Fruit fly (Drosophila melanogaster) whole organism, embryonic: ENCODE measurements around the gene CG15725.

Source experiments
- CG10462 ChIP-seq: fragments of 200-800 bp; sonication (Bioruptor generic); optimal IDR thresholded peaks from 2 replicates; lab custom pipeline; 2016; ENCODE audit warnings: missing biosample characterization, missing genetic modification characterization
- CG10959 ChIP-seq: fragments of 200-800 bp; sonication (Bioruptor generic); IDR thresholded peaks from 2 replicates; pipeline ENCODE4 v1.3.6; 2022; ENCODE audit warnings: missing biosample characterization, missing genetic modification characterization
- CG11695 ChIP-seq: fragments of 200-800 bp; sonication (Bioruptor generic); IDR thresholded peaks from 3 replicates; pipeline ENCODE4 v1.3.6; 2022; ENCODE audit warnings: missing biosample characterization, missing genetic modification characterization
- CG12391 ChIP-seq: fragments of 200-800 bp; sonication (Bioruptor generic); optimal IDR thresholded peaks from 3 replicates; lab custom pipeline; 2018; ENCODE audit warnings: missing biosample characterization, mild to moderate bottlenecking, missing genetic modification characterization, moderate library complexity
- CG12942 ChIP-seq: fragments of 200-800 bp; sonication (Bioruptor generic); optimal IDR thresholded peaks from 3 replicates; lab custom pipeline; 2016; ENCODE audit warnings: missing biosample characterization, missing genetic modification characterization
- CG13424 ChIP-seq: fragments of 200-800 bp; sonication (Bioruptor generic); optimal IDR thresholded peaks from 2 replicates; lab custom pipeline; 2019; ENCODE audit warnings: missing biosample characterization, mild to moderate bottlenecking, missing genetic modification characterization, moderate library complexity
- CG13775 ChIP-seq: fragments of 200-800 bp; sonication (Bioruptor generic); optimal IDR thresholded peaks from 3 replicates; lab custom pipeline; 2017; ENCODE audit warnings: missing biosample characterization, mild to moderate bottlenecking, missing genetic modification characterization
- CG13894 ChIP-seq: fragments of 200-800 bp; sonication (Bioruptor generic); optimal IDR thresholded peaks from 3 replicates; lab custom pipeline; 2018; ENCODE audit warnings: missing biosample characterization, mild to moderate bottlenecking, missing genetic modification characterization, moderate library complexity
- CG18599 ChIP-seq: fragments of 200-800 bp; sonication (Bioruptor generic); optimal IDR thresholded peaks from 3 replicates; lab custom pipeline; 2017; ENCODE audit warnings: missing biosample characterization, missing genetic modification characterization, mild to moderate bottlenecking, moderate library complexity, missing genetic modification reagents
- CG2678 ChIP-seq: fragments of 200-800 bp; sonication (Bioruptor generic); optimal IDR thresholded peaks from 3 replicates; lab custom pipeline; 2019; ENCODE audit warnings: missing biosample characterization, mild to moderate bottlenecking, missing genetic modification characterization, moderate library complexity
- CG31441 ChIP-seq: fragments of 200-800 bp; sonication (Bioruptor generic); IDR thresholded peaks from 2 replicates; pipeline ENCODE4 v1.3.6; 2022; ENCODE audit warnings: missing biosample characterization, missing genetic modification characterization
- CG3726 ChIP-seq: fragments of 200-800 bp; sonication (Bioruptor generic); IDR thresholded peaks from 3 replicates; pipeline ENCODE4, ENCODE4 v1.3.6; 2022; ENCODE audit warnings: missing biosample characterization, missing genetic modification characterization
- CG6175 ChIP-seq: fragments of 200-800 bp; sonication (Bioruptor generic); IDR thresholded peaks from 3 replicates; pipeline ENCODE4 v1.3.6; 2022; ENCODE audit warnings: missing biosample characterization, missing genetic modification characterization
- CG6254 ChIP-seq: fragments of 200-800 bp; sonication (Bioruptor generic); optimal IDR thresholded peaks from 3 replicates; lab custom pipeline; 2017; ENCODE audit warnings: mild to moderate bottlenecking, missing biosample characterization, missing genetic modification reagents, missing genetic modification characterization
- CG6689 ChIP-seq: fragments of 200-800 bp; sonication (Bioruptor generic); IDR thresholded peaks from 2 replicates; pipeline ENCODE4 v1.3.6; 2022; ENCODE audit warnings: missing biosample characterization, missing genetic modification characterization
- CG8388 ChIP-seq: fragments of 200-800 bp; sonication (Bioruptor generic); optimal IDR thresholded peaks from 2 replicates; lab custom pipeline; 2019; ENCODE audit warnings: missing biosample characterization, mild to moderate bottlenecking, missing genetic modification characterization, moderate library complexity
- CG8944 ChIP-seq: fragments of 200-800 bp; sonication (Bioruptor generic); optimal IDR thresholded peaks from 3 replicates; lab custom pipeline; 2016; ENCODE audit warnings: missing biosample characterization, missing genetic modification characterization
- CoRest ChIP-seq: fragments of 200-800 bp; sonication (Bioruptor generic); optimal IDR thresholded peaks from 3 replicates; lab custom pipeline; 2018; ENCODE audit warnings: missing biosample characterization, mild to moderate bottlenecking, missing genetic modification characterization, moderate library complexity
- Ets97D ChIP-seq: fragments of 200-800 bp; sonication (Bioruptor generic); optimal IDR thresholded peaks from 3 replicates; lab custom pipeline; 2016; ENCODE audit warnings: missing biosample characterization, missing genetic modification characterization
- Fer1 ChIP-seq: fragments of 200-800 bp; sonication (Bioruptor generic); optimal IDR thresholded peaks from 2 replicates; lab custom pipeline; 2017; ENCODE audit warnings: missing biosample characterization, mild to moderate bottlenecking, missing genetic modification characterization
- HLHmδ ChIP-seq: fragments of 200-800 bp; sonication (Bioruptor generic); optimal IDR thresholded peaks from 2 replicates; lab custom pipeline; 2018; ENCODE audit warnings: missing biosample characterization, mild to moderate bottlenecking, missing genetic modification characterization, moderate library complexity
- Hr39 ChIP-seq: fragments of >200 bp; optimal IDR thresholded peaks from 2 replicates; lab custom pipeline; 2017
- Lhr ChIP-seq: fragments of 200-800 bp; sonication (Bioruptor generic); optimal IDR thresholded peaks from 3 replicates; lab custom pipeline; 2017; ENCODE audit warnings: mild to moderate bottlenecking, missing biosample characterization, missing genetic modification reagents, missing genetic modification characterization
- Lim3 ChIP-seq: fragments of 200-800 bp; sonication (Bioruptor generic); IDR thresholded peaks from 2 replicates; pipeline ENCODE4 v1.3.6; 2022; ENCODE audit warnings: missing biosample characterization, missing genetic modification characterization
- Mes4 ChIP-seq: fragments of 200-800 bp; sonication (Bioruptor generic); optimal IDR thresholded peaks from 2 replicates; lab custom pipeline; 2016; ENCODE audit warnings: missing biosample characterization, missing genetic modification characterization
- Neu2 ChIP-seq: fragments of 200-800 bp; sonication (Bioruptor generic); optimal IDR thresholded peaks from 3 replicates; lab custom pipeline; 2016; ENCODE audit warnings: missing biosample characterization, missing genetic modification characterization, borderline replicate concordance
- Oli ChIP-seq: fragments of 200-800 bp; sonication (Bioruptor generic); optimal IDR thresholded peaks from 2 replicates; lab custom pipeline; 2018; ENCODE audit warnings: missing biosample characterization, mild to moderate bottlenecking, missing genetic modification characterization, moderate library complexity
- Pdp1 ChIP-seq, 2 experiments: fragments of 200-800 bp; sonication (Bioruptor generic); optimal IDR thresholded peaks; 3 replicates each; lab custom pipeline; 2016; ENCODE audit warnings: missing biosample characterization in 2 of 2, missing genetic modification characterization in 2 of 2, mild to moderate bottlenecking in 1 of 2, moderate library complexity in 1 of 2
- Rx ChIP-seq: fragments of 200-800 bp; sonication (Bioruptor generic); IDR thresholded peaks from 2 replicates; pipeline ENCODE4 v1.3.6; 2022; ENCODE audit warnings: missing biosample characterization, missing genetic modification characterization
- Usf ChIP-seq: fragments of 200-800 bp; sonication (Bioruptor generic); optimal IDR thresholded peaks from 2 replicates; lab custom pipeline; 2017; ENCODE audit warnings: missing genotype, missing biosample characterization, missing genetic modification characterization
- abd-A ChIP-seq: fragments of 200-800 bp; sonication (Bioruptor generic); optimal IDR thresholded peaks from 3 replicates; lab custom pipeline; 2019; ENCODE audit warnings: missing biosample characterization, mild to moderate bottlenecking, missing genetic modification characterization, moderate library complexity
- bab2 ChIP-seq: fragments of 200-800 bp; sonication (Bioruptor generic); optimal IDR thresholded peaks from 2 replicates; lab custom pipeline; 2016; ENCODE audit warnings: missing biosample characterization, missing genetic modification characterization
- chinmo ChIP-seq: fragments of 200-800 bp; sonication (Bioruptor generic); IDR thresholded peaks from 4 replicates; pipeline ENCODE4 v1.3.6; 2022; ENCODE audit warnings: missing biosample characterization, missing genetic modification characterization; ENCODE audit not compliant: partially characterized antibody
- crc ChIP-seq: fragments of 200-800 bp; sonication (Bioruptor generic); optimal IDR thresholded peaks from 2 replicates; lab custom pipeline; 2016; ENCODE audit warnings: missing biosample characterization, missing genetic modification characterization
- dimm ChIP-seq: fragments of 200-800 bp; sonication (Bioruptor generic); IDR thresholded peaks from 2 replicates; pipeline ENCODE4 v1.3.6; 2022; ENCODE audit warnings: missing biosample characterization, missing genetic modification characterization
- dysf ChIP-seq: fragments of 200-800 bp; sonication (Bioruptor generic); IDR thresholded peaks from 3 replicates; pipeline ENCODE4 v1.3.6; 2022; ENCODE audit warnings: missing biosample characterization, missing genetic modification characterization
- fru ChIP-seq: fragments of >200 bp; optimal IDR thresholded peaks from 2 replicates; lab custom pipeline; 2017
- gce ChIP-seq: fragments of 200-800 bp; sonication (Bioruptor generic); IDR thresholded peaks from 3 replicates; pipeline ENCODE4 v1.3.6; 2022; ENCODE audit warnings: missing biosample characterization, missing genetic modification characterization
- gsb-n ChIP-seq: fragments of 200-800 bp; sonication (Bioruptor generic); optimal IDR thresholded peaks from 3 replicates; lab custom pipeline; 2018; ENCODE audit warnings: missing biosample characterization, mild to moderate bottlenecking, missing genetic modification characterization
- her ChIP-seq: fragments of 200-800 bp; sonication (Bioruptor generic); optimal IDR thresholded peaks from 2 replicates; lab custom pipeline; 2016; ENCODE audit warnings: missing biosample characterization, missing genetic modification characterization
- ind ChIP-seq: fragments of 200-800 bp; sonication (Bioruptor generic); optimal IDR thresholded peaks from 3 replicates; lab custom pipeline; 2016; ENCODE audit warnings: missing biosample characterization, missing genetic modification characterization
- mirr ChIP-seq: fragments of 200-800 bp; sonication (Bioruptor generic); optimal IDR thresholded peaks from 3 replicates; lab custom pipeline; 2018; ENCODE audit warnings: missing biosample characterization, mild to moderate bottlenecking, missing genetic modification characterization
- mld ChIP-seq: fragments of 200-800 bp; sonication (Bioruptor generic); IDR thresholded peaks from 3 replicates; pipeline ENCODE4 v1.3.6; 2022; ENCODE audit warnings: missing biosample characterization, missing genetic modification characterization; ENCODE audit not compliant: partially characterized antibody
- prd ChIP-seq, 3 experiments: fragments of >200 bp in 2 of 3; fragments of 200-800 bp in 1 of 3; sonication (Bioruptor generic) in 1 of 3; optimal IDR thresholded peaks in 2 of 3; IDR thresholded peaks in 1 of 3; 2 replicates in 2 of 3; 3 replicates in 1 of 3; pipeline versions ENCODE4 v1.3.6 to Lab custom; 2017 to 2022; ENCODE audit warnings: missing biosample characterization in 1 of 3, missing genetic modification characterization in 1 of 3
- slp2 ChIP-seq: fragments of 200-800 bp; sonication (Bioruptor generic); optimal IDR thresholded peaks from 2 replicates; lab custom pipeline; 2016; ENCODE audit warnings: missing biosample characterization, missing genetic modification characterization
- sr ChIP-seq: fragments of 200-800 bp; sonication (Bioruptor generic); IDR thresholded peaks from 3 replicates; pipeline ENCODE4 v1.3.6; 2022; ENCODE audit warnings: missing biosample characterization, missing genetic modification characterization
- sug ChIP-seq: fragments of 200-800 bp; optimal IDR thresholded peaks from 2 replicates; lab custom pipeline; 2019; ENCODE audit warnings: missing biosample characterization, mild to moderate bottlenecking, missing genetic modification characterization, moderate library complexity
- tap ChIP-seq: fragments of 200-800 bp; optimal IDR thresholded peaks from 3 replicates; lab custom pipeline; 2019; ENCODE audit warnings: missing biosample characterization, mild to moderate bottlenecking, missing genetic modification characterization, moderate library complexity
- tll ChIP-seq, 2 experiments: fragments of 200-800 bp in 1 of 2; fragments of >200 bp in 1 of 2; sonication (Bioruptor generic) in 1 of 2; optimal IDR thresholded peaks; 2 replicates each; lab custom pipeline; 2017 to 2019; ENCODE audit warnings: missing biosample characterization in 2 of 2, missing genetic modification characterization in 2 of 2, mild to moderate bottlenecking in 1 of 2, moderate library complexity in 1 of 2
- zfh2 ChIP-seq: fragments of 200-800 bp; sonication (Bioruptor generic); optimal IDR thresholded peaks from 2 replicates; lab custom pipeline; 2016; ENCODE audit warnings: missing biosample characterization, missing genetic modification characterization

CG15725 gene

dm6 chrX:12737057-12737734, 31.5 kb downstream of the CG15725 start (continued):
- TF ChIP-seq gce (GFP tag; lab: Robert Waterston, UW) (no peak), ind (GFP tag; lab: Kevin White, UChicago) (no peak), CG13775 (GFP tag; lab: Kevin White, UChicago) (no peak), CG10462 (no peak), CG2678 (no peak), CG31441 (GFP tag; lab: Robert Waterston, UW) (no peak), CG13424 (no peak), CoRest (tag; lab: Kevin White, UChicago) (no peak), Mes4 (GFP tag; lab: Kevin White, UChicago) (no peak), sug (tag; lab: Kevin White, UChicago) (no peak), mirr (peak; percentile 52), CG13894 (tag; lab: Kevin White, UChicago) (no peak), fru (no peak), tll (GFP tag; optimal IDR thresholded peaks at IDR 0.05; lab: Kevin White, UChicago) (no peak), CG6175 (GFP tag; lab: Robert Waterston, UW) (no peak), slp2 (no peak), Pdp1 (GFP tag; optimal IDR thresholded peaks at IDR 0.05; lab: Kevin White, UChicago) (no peak), CG12942 (GFP tag; lab: Kevin White, UChicago) (no peak), Usf (no peak), Hr39 (lab: Kevin White, UChicago) (no peak), CG6254 (GFP tag; lab: Kevin White, UChicago) (no peak), dysf (GFP tag; lab: Robert Waterston, UW) (no peak), chinmo (peak; percentile 84; the same call in 2 of the 4 replicates), bab2 (no peak), CG18599 (GFP tag; lab: Kevin White, UChicago) (no peak), Oli (tag; lab: Kevin White, UChicago) (no peak), Lhr (GFP tag; lab: Kevin White, UChicago) (no peak), CG12391 (tag; lab: Kevin White, UChicago) (peak; percentile 15), Lim3 (no peak), zfh2 (GFP tag; lab: Kevin White, UChicago) (no peak), crc (GFP tag; lab: Kevin White, UChicago) (no peak), CG11695 (GFP tag; lab: Robert Waterston, UW) (0 out of 3 replicates have a peak, but pooled peaks have one; percentile 55), CG6689 (GFP tag; lab: Robert Waterston, UW) (peak; percentile 33; the same call in 1 of the 2 replicates), tap (tag; lab: Kevin White, UChicago) (no peak), Ets97D (GFP tag; lab: Kevin White, UChicago) (no peak), gsb-n (no peak), mld (no peak), sr (peak; percentile 39; the same call in 1 of the 3 replicates), Neu2 (GFP tag; lab: Kevin White, UChicago) (no peak), her (GFP tag; lab: Kevin White, UChicago) (no peak), HLHmδ (GFP tag; lab: Kevin White, UChicago) (no peak), CG3726 (GFP tag; lab: Robert Waterston, UW) (no peak), CG8388 (GFP tag; lab: Kevin White, UChicago) (no peak), dimm (GFP tag; lab: Robert Waterston, UW) (no peak), prd (optimal IDR thresholded peaks at IDR 0.05; lab: Kevin White, UChicago) (no peak), prd (GFP tag; IDR thresholded peaks at IDR 0.05; lab: Robert Waterston, UW) (peak; percentile 25; the same call in 1 of the 3 replicates), CG10959 (no peak), CG8944 (GFP tag; lab: Kevin White, UChicago) (no peak), Fer1 (GFP tag; lab: Kevin White, UChicago) (no peak), abd-A (peak; percentile 98), Rx (no peak)
